Fruit fly (Drosophila melanogaster) whole organism, embryonic: ENCODE measurements around the gene CG12581.

Experiments used
- C15 ChIP-seq: fragments of 200-800 bp; sonication (Bioruptor generic); IDR thresholded peaks from 3 replicates; pipeline ENCODE4 v1.3.6; 2022; ENCODE audit warnings: missing biosample characterization, missing genetic modification characterization
- CG18764 ChIP-seq: fragments of 200-800 bp; sonication (Bioruptor generic); optimal IDR thresholded peaks from 3 replicates; lab custom pipeline; 2016; ENCODE audit warnings: missing biosample characterization, missing genetic modification characterization
- CG6654 ChIP-seq: fragments of 200-800 bp; sonication (Bioruptor generic); optimal IDR thresholded peaks from 2 replicates; lab custom pipeline; 2017; ENCODE audit warnings: missing biosample characterization, mild to moderate bottlenecking, missing genetic modification characterization
- CG8281 ChIP-seq: fragments of 200-800 bp; sonication (Bioruptor generic); optimal IDR thresholded peaks from 2 replicates; lab custom pipeline; 2018; ENCODE audit warnings: missing biosample characterization, mild to moderate bottlenecking, missing genetic modification characterization, moderate library complexity
- Dbx ChIP-seq: fragments of 200-800 bp; sonication (Bioruptor generic); IDR thresholded peaks from 3 replicates; pipeline ENCODE4 v1.3.6; 2022; ENCODE audit warnings: missing biosample characterization, missing genetic modification characterization
- HLH54F ChIP-seq: fragments of 200-800 bp; sonication (Bioruptor generic); optimal IDR thresholded peaks from 3 replicates; lab custom pipeline; 2016; ENCODE audit warnings: missing biosample characterization, missing genetic modification characterization
- Hr3 ChIP-seq: fragments of 200-800 bp; sonication (Bioruptor generic); optimal IDR thresholded peaks from 3 replicates; lab custom pipeline; 2016; ENCODE audit warnings: missing biosample characterization, missing genetic modification characterization
- Ravus ChIP-seq: fragments of 200-800 bp; sonication (Bioruptor generic); IDR thresholded peaks from 2 replicates; pipeline ENCODE4 v1.3.6; 2022; ENCODE audit warnings: missing biosample characterization, missing genetic modification characterization
- bcd ChIP-seq: fragments of 200-800 bp; sonication (Bioruptor generic); optimal IDR thresholded peaks from 2 replicates; lab custom pipeline; 2017; ENCODE audit warnings: missing biosample characterization, mild to moderate bottlenecking, missing genetic modification characterization
- hbn ChIP-seq: fragments of 200-800 bp; sonication (Bioruptor generic); IDR thresholded peaks from 2 replicates; pipeline ENCODE4 v1.3.6; 2022; ENCODE audit warnings: missing biosample characterization, missing genetic modification characterization; ENCODE audit not compliant: partially characterized antibody
- jumu ChIP-seq: fragments of 200-800 bp; sonication (Bioruptor generic); optimal IDR thresholded peaks from 3 replicates; lab custom pipeline; 2016; ENCODE audit warnings: missing biosample characterization, missing genetic modification characterization
- ttk ChIP-seq: fragments of 200-800 bp; sonication (Bioruptor generic); IDR thresholded peaks from 2 replicates; pipeline ENCODE4 v2.1.2; 2022; ENCODE audit warnings: missing biosample characterization, missing genetic modification characterization
- twi ChIP-seq: fragments of 200-800 bp; optimal IDR thresholded peaks from 2 replicates; lab custom pipeline; 2019; ENCODE audit warnings: missing biosample characterization, mild to moderate bottlenecking, missing genetic modification characterization, moderate library complexity
- usp ChIP-seq: fragments of >200 bp; optimal IDR thresholded peaks from 2 replicates; lab custom pipeline; 2017; ENCODE audit warnings: missing biosample characterization, missing genetic modification characterization

DNA sequence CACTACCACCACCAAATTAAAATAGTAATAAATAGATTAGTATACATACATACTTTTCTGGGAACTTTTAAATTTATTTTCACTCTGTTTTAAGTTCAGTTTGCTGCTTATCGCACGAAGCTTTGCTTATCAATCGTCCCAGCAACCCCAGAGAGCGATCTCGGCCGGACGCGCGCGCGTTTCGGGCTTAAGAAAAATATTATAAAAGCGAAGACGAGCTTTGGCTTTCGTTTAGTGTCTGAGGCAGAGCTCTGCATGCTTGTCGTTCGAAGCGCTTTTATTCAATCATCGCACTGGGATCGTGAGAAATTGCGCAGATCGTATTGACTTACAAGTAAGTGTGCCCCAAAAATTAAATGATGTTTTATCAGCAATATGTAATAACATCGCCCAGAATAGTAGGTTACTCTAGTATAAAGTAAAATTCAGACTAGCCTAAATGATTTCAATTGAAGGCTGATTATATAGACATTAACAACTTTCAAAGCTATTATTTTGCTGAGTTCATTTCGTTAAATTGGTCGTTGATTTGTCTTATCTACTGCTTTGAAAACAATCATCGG lies 60.6 kb downstream of the CG12581 start, which contains the start of gene Gel:
- no peak for TF ChIP-seq Dbx
- no peak for TF ChIP-seq bcd (GFP tag; lab: Kevin White, UChicago)
- no peak for TF ChIP-seq hbn (GFP tag; lab: Robert Waterston, UW)
- no peak for TF ChIP-seq usp
- no peak for TF ChIP-seq Ravus (GFP tag; lab: Robert Waterston, UW)
- TF ChIP-seq CG18764 (GFP tag; lab: Kevin White, UChicago), result no peak
- no peak for TF ChIP-seq HLH54F (GFP tag; lab: Kevin White, UChicago)
- TF ChIP-seq CG6654, result no peak
- TF ChIP-seq C15, result no peak
- TF ChIP-seq Hr3 (GFP tag; lab: Kevin White, UChicago), result no peak
- TF ChIP-seq twi, result no peak
- TF ChIP-seq jumu (GFP tag; lab: Kevin White, UChicago), result no peak
- TF ChIP-seq ttk, result no peak
- TF ChIP-seq CG8281, result no peak
